Fruit fly (Drosophila melanogaster): Measurements from ENCODE around the gene CG18764.

The CG18764 gene

DNA sequence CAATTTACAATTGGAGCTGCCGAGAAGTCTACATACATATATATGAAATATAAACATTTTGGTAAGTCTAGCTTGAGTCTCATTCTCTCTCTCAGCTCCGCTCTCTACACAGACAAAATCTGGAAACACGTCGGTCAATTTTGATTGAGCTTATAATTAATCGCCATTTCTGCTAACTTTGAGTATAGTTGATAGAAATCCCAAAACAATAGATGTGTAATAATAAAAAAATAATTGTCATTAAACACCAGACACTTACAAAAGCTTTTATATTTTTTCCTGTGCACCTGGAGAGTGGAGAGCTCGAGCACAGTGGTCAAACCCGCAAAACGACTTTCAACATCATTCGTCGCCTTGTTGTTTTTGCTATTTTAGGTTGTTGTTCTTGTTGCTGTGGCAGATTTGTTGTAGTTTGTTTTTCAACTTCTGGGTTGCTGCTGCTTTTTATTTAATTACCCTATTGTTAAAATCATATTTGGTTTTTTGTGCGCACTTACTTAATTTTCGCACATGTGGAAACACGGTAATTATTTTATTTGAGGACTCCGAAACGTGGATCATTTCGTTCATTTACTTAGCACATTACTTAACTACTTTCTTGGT is 30.0 kb downstream of the CG18764 start (continued):
- TF ChIP-seq CG10462 (GFP tag; optimal IDR thresholded peaks at IDR 0.05), result peak; percentile 89
- peak; percentile 89 for TF ChIP-seq crc (GFP tag; optimal IDR thresholded peaks at IDR 0.05)
- TF ChIP-seq CG10209 (GFP tag; optimal IDR thresholded peaks at IDR 0.05), result peak; percentile 95
- TF ChIP-seq CG30403 (GFP tag; optimal IDR thresholded peaks at IDR 0.05), result peak; percentile 97
- TF ChIP-seq CG1233 (GFP tag; optimal IDR thresholded peaks at IDR 0.05), result peak; percentile 95
- no peak for TF ChIP-seq fru (optimal IDR thresholded peaks at IDR 0.05)
- peak; percentile 95 for TF ChIP-seq CG3281 (GFP tag; optimal IDR thresholded peaks at IDR 0.05)
- peak; percentile 96 for TF ChIP-seq CG10147 (GFP tag; optimal IDR thresholded peaks at IDR 0.05)
- peak; percentile 95 for TF ChIP-seq Six4 (GFP tag; optimal IDR thresholded peaks at IDR 0.05)
- TF ChIP-seq CG8924 (tag; optimal IDR thresholded peaks at IDR 0.05), result peak; percentile 97
- TF ChIP-seq Mad (GFP tag; optimal IDR thresholded peaks at IDR 0.05), result peak; percentile 95
- TF ChIP-seq D (optimal IDR thresholded peaks at IDR 0.05), result no peak
- TF ChIP-seq D (GFP tag; optimal IDR thresholded peaks at IDR 0.05), result peak; percentile 86
- peak; percentile 96 for TF ChIP-seq CG17829 (tag; optimal IDR thresholded peaks at IDR 0.05)
- TF ChIP-seq HmgD (GFP tag; optimal IDR thresholded peaks at IDR 0.05), result peak; percentile 75
- TF ChIP-seq CG11696 (GFP tag; IDR thresholded peaks at IDR 0.05), result peak; percentile 91
- peak; percentile 94 for TF ChIP-seq CG3407 (GFP tag; optimal IDR thresholded peaks at IDR 0.05)
- TF ChIP-seq ato (GFP tag; IDR thresholded peaks at IDR 0.05; ENCODE audit: partially characterized antibody), result no peak
- TF ChIP-seq cato (GFP tag; optimal IDR thresholded peaks at IDR 0.05; ENCODE audit: borderline replicate concordance), result peak; percentile 91
- peak; percentile 98 for TF ChIP-seq lab (GFP tag; optimal IDR thresholded peaks at IDR 0.05)
- peak; percentile 93 for TF ChIP-seq toy (GFP tag; IDR thresholded peaks at IDR 0.05)
- peak in 1 of 2 experiments; percentile 57 for TF ChIP-seq crp (GFP tag; optimal IDR thresholded peaks at IDR 0.05)
- TF ChIP-seq Aef1 (GFP tag; IDR thresholded peaks at IDR 0.05), result peak; percentile 96
- peak; percentile 41 for TF ChIP-seq CG17912 (GFP tag; optimal IDR thresholded peaks at IDR 0.05)
- TF ChIP-seq rib (GFP tag; IDR thresholded peaks at IDR 0.05), result peak; percentile 97
- peak; percentile 96 for TF ChIP-seq stc (GFP tag; IDR thresholded peaks at IDR 0.05)
- peak; percentile 92 for TF ChIP-seq ham (GFP tag; IDR thresholded peaks at IDR 0.05)
- TF ChIP-seq CG14965 (GFP tag; optimal IDR thresholded peaks at IDR 0.05; ENCODE audit: borderline replicate concordance), result peak; percentile 66
- TF ChIP-seq lmd (GFP tag; IDR thresholded peaks at IDR 0.05), result peak; percentile 97
- TF ChIP-seq vvl (GFP tag; IDR thresholded peaks at IDR 0.05), result peak; percentile 99
- peak; percentile 93 for TF ChIP-seq CG4707 (GFP tag; optimal IDR thresholded peaks at IDR 0.05)
- peak; percentile 97 for TF ChIP-seq so (GFP tag; IDR thresholded peaks at IDR 0.05)
- peak; percentile 98 for TF ChIP-seq CG12391 (tag; optimal IDR thresholded peaks at IDR 0.05)
- TF ChIP-seq nerfin-1 (tag; optimal IDR thresholded peaks at IDR 0.05), result peak; percentile 90
- TF ChIP-seq CG12071 (GFP tag; optimal IDR thresholded peaks at IDR 0.05), result peak; percentile 97
- TF ChIP-seq Poxn (GFP tag; IDR thresholded peaks at IDR 0.05), result peak; percentile 95
- peak; percentile 18 for TF ChIP-seq CG9797 (GFP tag; optimal IDR thresholded peaks at IDR 0.05)
- TF ChIP-seq ci (GFP tag; IDR thresholded peaks at IDR 0.05), result peak; percentile 98
- TF ChIP-seq CG5245 (GFP tag; optimal IDR thresholded peaks at IDR 0.05), result peak; percentile 93
- peak; percentile 95 for TF ChIP-seq ara (GFP tag; IDR thresholded peaks at IDR 0.05)
- TF ChIP-seq gfzf (GFP tag; optimal IDR thresholded peaks at IDR 0.05), result no peak
- no peak for TF ChIP-seq pita (GFP tag; optimal IDR thresholded peaks at IDR 0.05)
- peak; percentile 91 for TF ChIP-seq Abd-B (GFP tag; optimal IDR thresholded peaks at IDR 0.05)
- TF ChIP-seq psq (GFP tag; optimal IDR thresholded peaks at IDR 0.05), result peak; percentile 84
- TF ChIP-seq Sry-δ (GFP tag; optimal IDR thresholded peaks at IDR 0.05), result peak; percentile 57
- peak; percentile 95 for TF ChIP-seq CG17361 (GFP tag; IDR thresholded peaks at IDR 0.05)
- TF ChIP-seq HLH54F (GFP tag; optimal IDR thresholded peaks at IDR 0.05), result peak; percentile 96
- peak; percentile 85 for TF ChIP-seq sd (tag; optimal IDR thresholded peaks at IDR 0.05)
- peak; percentile 96 for TF ChIP-seq mam (GFP tag; optimal IDR thresholded peaks at IDR 0.05)
- TF ChIP-seq CG2889 (GFP tag; IDR thresholded peaks at IDR 0.05), result peak; percentile 96
- peak; percentile 91 for TF ChIP-seq onecut (GFP tag; IDR thresholded peaks at IDR 0.05)
